Comparison of ENCODE assay signal across 1 worm cellular context in the genomic region with DNA sequence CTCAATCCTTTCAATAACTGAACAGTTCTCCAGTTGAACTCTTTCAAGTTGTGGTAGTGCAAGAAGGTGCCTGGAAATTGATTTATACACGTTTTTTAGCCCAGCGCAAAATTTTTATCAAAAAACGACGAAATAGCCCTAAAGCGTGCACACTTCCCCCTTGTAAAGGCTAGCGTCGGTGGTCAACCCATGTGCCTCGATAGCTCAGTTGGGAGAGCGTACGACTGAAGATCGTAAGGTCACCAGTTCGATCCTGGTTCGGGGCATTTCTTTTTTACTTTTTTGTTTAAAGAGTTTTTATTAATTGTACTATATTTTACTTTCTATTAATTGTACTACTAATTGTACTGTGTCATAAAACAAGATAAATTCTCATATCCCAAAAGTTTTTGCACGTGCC.
A peak's percentile ranks its signal among the peaks of the same experiment; 100 is the strongest.
TF ChIP-seq lines count a peak whose summit lies in the region.

No protein-coding gene starts in this region.

TF ChIP-seq in whole organism, L4 larva, 104 proteins besides CTCF, POLR2A, EP300 and RAD21 (continued from another document):
- TF ChIP-seq fkh-10 (GFP tag; optimal IDR thresholded peaks at IDR 0.05; lab: Kevin White, UChicago), result no peak
- TF ChIP-seq unc-130 (GFP tag; optimal IDR thresholded peaks at IDR 0.05; lab: Kevin White, UChicago), result no peak
- peak; percentile 64 for TF ChIP-seq hlh-30 (tag; optimal IDR thresholded peaks at IDR 0.05; lab: Kevin White, UChicago; ENCODE audit: insufficient read depth)
- peak; percentile 71; the same call in 1 of the 2 replicates for TF ChIP-seq pha-4 (GFP tag; IDR thresholded peaks at IDR 0.05; lab: Robert Waterston, UW)
- no peak for TF ChIP-seq pha-4 (tag; optimal IDR thresholded peaks at IDR 0.05; lab: Kevin White, UChicago)
- TF ChIP-seq nhr-28 (tag; optimal IDR thresholded peaks at IDR 0.05; lab: Kevin White, UChicago), result no peak
- no peak for TF ChIP-seq skn-1 (tag; optimal IDR thresholded peaks at IDR 0.05; lab: Kevin White, UChicago)
- no peak for TF ChIP-seq cey-2 (tag; optimal IDR thresholded peaks at IDR 0.05; lab: Kevin White, UChicago; ENCODE audit: borderline replicate concordance, insufficient read depth)
- TF ChIP-seq R02D3.7 (tag; optimal IDR thresholded peaks at IDR 0.05; lab: Kevin White, UChicago), result no peak
- TF ChIP-seq nhr-6 (tag; optimal IDR thresholded peaks at IDR 0.05; lab: Kevin White, UChicago), result peak; percentile 8
- no peak for TF ChIP-seq ceh-82 (tag; optimal IDR thresholded peaks at IDR 0.05; lab: Kevin White, UChicago)
- TF ChIP-seq F44E2.7 (GFP tag; IDR thresholded peaks at IDR 0.05; lab: Robert Waterston, UW), result peak; percentile 32; the same call in 1 of the 2 replicates
- TF ChIP-seq saeg-2 (GFP tag; IDR thresholded peaks at IDR 0.05; lab: Robert Waterston, UW), result no peak
- TF ChIP-seq dpl-1 (GFP tag; optimal IDR thresholded peaks at IDR 0.05; lab: Kevin White, UChicago), result no peak
- TF ChIP-seq mxl-2 (GFP tag; conservative IDR thresholded peaks at IDR 0.05; lab: Robert Waterston, UW), result 0 out of 2 replicates have a peak, but pooled peaks have one; percentile 32
- TF ChIP-seq zfp-3 (GFP tag; conservative IDR thresholded peaks at IDR 0.05; lab: Robert Waterston, UW), result no peak
- TF ChIP-seq fos-1 (tag; optimal IDR thresholded peaks at IDR 0.05; lab: Kevin White, UChicago), result no peak
- TF ChIP-seq unc-39 (tag; optimal IDR thresholded peaks at IDR 0.05; lab: Kevin White, UChicago), result no peak
- TF ChIP-seq tra-1 (GFP tag; IDR thresholded peaks at IDR 0.05; lab: Robert Waterston, UW), result peak; percentile 56; the same call in 1 of the 2 replicates
- no peak for TF ChIP-seq spr-1 (tag; optimal IDR thresholded peaks at IDR 0.05; lab: Kevin White, UChicago)
- TF ChIP-seq daf-12 (tag; optimal IDR thresholded peaks at IDR 0.05; lab: Kevin White, UChicago), result no peak
- TF ChIP-seq Y5F2A.4 (GFP tag; optimal IDR thresholded peaks at IDR 0.05; lab: Kevin White, UChicago), result no peak
- TF ChIP-seq hlh-11 (tag; optimal IDR thresholded peaks at IDR 0.05; lab: Kevin White, UChicago), result peak; percentile 10
- no peak for TF ChIP-seq nhr-25 (tag; optimal IDR thresholded peaks at IDR 0.05; lab: Kevin White, UChicago; ENCODE audit: borderline replicate concordance, insufficient read depth)
TF ChIP-seq in whole organism, L4 larva: peak in this region for 36.
